Worm (Caenorhabditis elegans): ENCODE data around the gene C42D4.19.

Gene C42D4.19

ce11 chrIV:7195734-7196133 is 20.3 kb downstream of the C42D4.19 start, which contains the start of gene best-16:
Gene best-16, minus strand, starts transcription at chrIV:7195834.
- TF ChIP-seq nhr-47 (tag; optimal IDR thresholded peaks at IDR 0.05) (no peak), nhr-71 (tag; optimal IDR thresholded peaks at IDR 0.05) (no peak), lin-13 (GFP tag; optimal IDR thresholded peaks at IDR 0.05) (no peak), unc-98 (GFP tag; IDR thresholded peaks at IDR 0.05) (no peak), C16A3.4 (tag; optimal IDR thresholded peaks at IDR 0.05) (no peak), lin-35 (GFP tag; optimal IDR thresholded peaks at IDR 0.05) (no peak), fkh-4 (tag; optimal IDR thresholded peaks at IDR 0.05; ENCODE audit: borderline replicate concordance) (no peak), dpl-1 (GFP tag; optimal IDR thresholded peaks at IDR 0.05) (no peak)

- no peak for TF ChIP-seq nhr-90 (tag; optimal IDR thresholded peaks at IDR 0.05; ENCODE audit: poor library complexity)
- TF ChIP-seq lsy-2 (tag; optimal IDR thresholded peaks at IDR 0.05) = no peak
- TF ChIP-seq C34B4.2 (tag; optimal IDR thresholded peaks at IDR 0.05) = no peak
- TF ChIP-seq ces-1 (GFP tag; optimal IDR thresholded peaks at IDR 0.05) = no peak
- no peak for TF ChIP-seq fos-1 (tag; optimal IDR thresholded peaks at IDR 0.05)
- no peak for TF ChIP-seq ama-1 (optimal IDR thresholded peaks at IDR 0.05)
- TF ChIP-seq ztf-11 (tag; optimal IDR thresholded peaks at IDR 0.05) = no peak
- TF ChIP-seq C04F5.9 (tag; optimal IDR thresholded peaks at IDR 0.05) = no peak
- no peak for TF ChIP-seq F16B12.6 (tag; optimal IDR thresholded peaks at IDR 0.05)
- no peak for TF ChIP-seq blmp-1 (tag; optimal IDR thresholded peaks at IDR 0.05)
- TF ChIP-seq unc-86 (tag; optimal IDR thresholded peaks at IDR 0.05) = no peak
- no peak for TF ChIP-seq lin-15B (tag; optimal IDR thresholded peaks at IDR 0.05)
- TF ChIP-seq zag-1 (tag; optimal IDR thresholded peaks at IDR 0.05) = no peak
- TF ChIP-seq lir-3 (tag; optimal IDR thresholded peaks at IDR 0.05; ENCODE audit: poor library complexity) = no peak
- TF ChIP-seq alr-1 (tag; optimal IDR thresholded peaks at IDR 0.05; ENCODE audit: borderline replicate concordance) = no peak
- no peak for TF ChIP-seq lin-39 (tag; optimal IDR thresholded peaks at IDR 0.05)
- TF ChIP-seq efl-3 (GFP tag; optimal IDR thresholded peaks at IDR 0.05) = no peak
- TF ChIP-seq rnt-1 (tag; optimal IDR thresholded peaks at IDR 0.05) = no peak
These were observed 21.4 kb downstream of the C42D4.19 start, which contains the start of gene unc-8 for ce11 chrIV:7196853-7197252. Gene unc-8, plus strand, starts transcription at chrIV:7197153.

DNA sequence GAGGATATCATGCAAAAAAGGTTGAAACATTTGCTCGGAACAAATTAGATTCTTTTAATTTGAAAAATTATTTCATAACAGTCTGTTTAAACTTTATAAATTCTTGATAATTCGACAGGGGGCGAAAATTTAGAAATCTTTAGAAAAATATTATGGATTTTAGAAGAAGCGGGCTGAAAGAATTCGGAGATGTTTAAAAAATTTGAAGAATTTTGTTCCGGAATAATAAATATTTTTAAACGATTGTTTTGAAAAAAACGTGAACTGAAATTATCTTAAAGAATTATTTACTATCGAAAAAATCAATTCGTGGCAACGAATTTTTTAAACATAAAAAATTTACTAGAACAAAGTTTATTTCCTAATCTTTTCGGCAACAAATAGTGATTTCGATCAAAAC is 28.2 kb downstream of the C42D4.19 start, which contains the start of gene R13A1.3:
Gene R13A1.3 (plus strand): TSS at position 301 of the 400 bp plus-strand sequence.
- TF ChIP-seq nhr-85 (tag) = no peak
- TF ChIP-seq nhr-71 (tag; optimal IDR thresholded peaks at IDR 0.05) = no peak
- TF ChIP-seq efl-1 (optimal IDR thresholded peaks at IDR 0.05) = no peak
- no peak for TF ChIP-seq efl-1 (GFP tag; optimal IDR thresholded peaks at IDR 0.05 in 1 of 2)
- no peak for TF ChIP-seq dpl-1 (GFP tag; optimal IDR thresholded peaks at IDR 0.05)
- TF ChIP-seq ceh-63 (GFP tag; optimal IDR thresholded peaks at IDR 0.05) = no peak
- TF ChIP-seq lin-39 (tag; optimal IDR thresholded peaks at IDR 0.05) = no peak
- no peak for TF ChIP-seq fkh-10 (GFP tag; optimal IDR thresholded peaks at IDR 0.05)
- TF ChIP-seq pax-3 (tag; optimal IDR thresholded peaks at IDR 0.05) = no peak
- TF ChIP-seq mep-1 (tag; optimal IDR thresholded peaks at IDR 0.05) = no peak
- no peak for TF ChIP-seq lsy-2 (tag; optimal IDR thresholded peaks at IDR 0.05)
- no peak for TF ChIP-seq ceh-82 (tag; optimal IDR thresholded peaks at IDR 0.05)
- no peak for TF ChIP-seq mef-2 (tag; optimal IDR thresholded peaks at IDR 0.05)

- TF ChIP-seq unc-30 (tag; optimal IDR thresholded peaks at IDR 0.05) (no peak), ets-5 (GFP tag; IDR thresholded peaks at IDR 0.05) (no peak), egl-27 (tag; optimal IDR thresholded peaks at IDR 0.05) (no peak), rnt-1 (tag; optimal IDR thresholded peaks at IDR 0.05) (no peak), tbx-2 (tag; optimal IDR thresholded peaks at IDR 0.05) (no peak)
These were observed 30.5 kb downstream of the C42D4.19 start, which contains the start of gene kcc-1 for ce11 chrIV:7205969-7206368. Gene kcc-1, plus strand, starts transcription at chrIV:7206269.
